Worm (Caenorhabditis elegans) whole organism, dauer: ENCODE measurements around the gene scl-12.

Experiments used
- unc-62 ChIP-seq: sonication (generic microtip); optimal IDR thresholded peaks from 2 replicates; lab custom pipeline; 2017; ENCODE audit warnings: missing biosample characterization, missing genetic modification reagents, missing genetic modification characterization

scl-12 gene

DNA sequence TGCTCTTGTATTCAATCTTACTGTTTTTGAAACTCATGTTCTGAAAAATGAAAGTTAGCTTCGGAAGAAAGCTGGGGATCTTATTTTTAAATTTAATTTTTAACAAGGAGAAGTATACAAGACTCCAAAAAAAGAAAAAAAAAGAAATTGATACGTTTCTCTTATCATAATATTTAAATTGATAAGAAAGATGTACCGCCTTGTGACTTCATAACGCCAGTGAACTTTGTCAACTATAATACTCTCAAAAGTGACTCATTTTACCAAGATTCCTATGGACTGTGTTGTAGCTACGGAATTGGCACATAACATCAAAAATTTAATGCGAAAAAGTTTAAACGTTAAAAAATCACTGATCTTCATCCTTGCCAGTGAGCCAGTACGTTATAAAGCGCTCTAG lies 39.4 kb downstream of the scl-12 start:
- no peak for TF ChIP-seq unc-62 (GFP tag; lab: Kevin White, UChicago)

DNA sequence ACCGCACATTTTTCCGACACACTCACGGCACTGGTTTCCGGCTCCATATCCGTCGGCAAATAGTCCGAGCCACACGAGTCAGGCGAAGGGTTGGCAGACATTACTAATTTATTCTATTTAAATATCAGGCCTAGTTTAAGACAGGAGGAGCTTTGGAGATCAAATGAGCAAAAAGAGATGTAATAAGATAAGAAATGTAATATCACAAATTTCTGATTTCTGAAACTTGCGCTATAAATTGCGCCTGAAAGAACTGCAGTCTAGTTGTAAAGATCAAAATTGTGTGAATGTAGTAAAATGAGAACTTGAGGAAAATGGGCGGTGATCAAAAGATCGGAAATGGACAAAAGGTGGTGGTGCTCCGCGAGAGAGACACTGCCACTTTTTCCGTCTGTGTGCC lies 42.5 kb downstream of the scl-12 start, which contains the start of gene nhr-186:
Gene nhr-186, minus strand, starts transcription at position 101 of the 400 bp plus-strand sequence.
- TF ChIP-seq unc-62 (GFP tag; lab: Kevin White, UChicago): no peak

DNA sequence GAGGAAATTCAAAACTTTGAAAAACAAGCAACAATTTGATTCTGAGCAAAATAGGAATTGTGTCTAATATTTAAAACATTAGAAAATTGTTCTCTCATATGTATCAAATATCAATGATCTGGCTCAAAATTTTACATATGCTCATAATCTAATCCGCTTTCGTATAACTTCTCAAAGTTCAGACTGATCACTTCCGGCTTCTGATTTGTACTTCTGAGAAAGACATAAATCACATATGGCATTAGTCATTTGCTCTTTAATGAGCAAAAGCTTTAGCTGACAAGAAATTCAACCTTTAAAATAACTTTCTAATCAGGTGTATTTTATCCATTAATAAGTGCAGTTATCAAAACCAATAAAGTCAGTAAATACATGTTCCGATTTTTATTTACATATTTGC lies 43.5 kb downstream of the scl-12 start:
- TF ChIP-seq unc-62 (GFP tag; lab: Kevin White, UChicago): no peak

DNA sequence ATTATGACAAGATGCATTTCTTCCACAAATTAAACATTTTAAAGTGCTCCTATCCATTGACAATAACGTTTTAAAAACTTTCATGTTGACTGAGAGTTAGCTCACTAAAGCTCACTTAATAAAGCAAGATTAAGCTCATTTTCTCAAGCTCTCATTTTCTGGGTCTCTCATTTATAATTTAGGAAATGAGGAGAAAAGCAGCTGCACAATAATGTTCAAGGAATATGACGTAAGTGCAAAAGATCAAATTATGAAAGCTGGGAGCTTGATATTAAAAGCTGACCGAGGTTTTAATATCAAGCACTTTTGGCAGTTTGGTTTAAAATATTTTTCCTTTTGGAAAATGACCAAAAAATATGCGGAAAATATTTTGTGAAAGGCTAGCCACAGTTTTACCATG lies 45.4 kb downstream of the scl-12 start, which contains the start of gene nhr-188:
Gene nhr-188, minus strand, starts transcription at position 84 of the 400 bp plus-strand sequence.
- TF ChIP-seq unc-62 (GFP tag; lab: Kevin White, UChicago): no peak

DNA sequence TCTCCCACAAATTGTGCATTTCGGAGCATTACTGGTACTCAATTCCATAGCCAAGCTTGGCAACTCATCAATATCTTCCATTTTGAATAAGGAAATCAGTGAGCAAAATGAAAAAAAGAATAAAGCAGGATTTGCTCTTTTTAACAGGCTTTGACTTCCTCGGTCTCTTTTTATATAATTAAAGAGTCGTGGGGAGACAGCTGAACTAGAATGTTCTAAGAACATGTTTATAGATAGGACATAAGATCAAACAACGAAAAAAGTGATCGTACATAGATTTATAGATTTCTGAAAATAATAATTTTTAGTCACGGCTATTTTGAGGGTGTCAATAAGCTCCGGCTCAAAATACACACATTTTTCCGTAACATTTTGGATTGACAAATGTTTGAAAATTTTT lies 47.7 kb downstream of the scl-12 start, which contains the start of gene nhr-189:
Gene nhr-189, minus strand, starts transcription at position 121 of the 400 bp plus-strand sequence.
- TF ChIP-seq unc-62 (GFP tag; lab: Kevin White, UChicago): no peak

DNA sequence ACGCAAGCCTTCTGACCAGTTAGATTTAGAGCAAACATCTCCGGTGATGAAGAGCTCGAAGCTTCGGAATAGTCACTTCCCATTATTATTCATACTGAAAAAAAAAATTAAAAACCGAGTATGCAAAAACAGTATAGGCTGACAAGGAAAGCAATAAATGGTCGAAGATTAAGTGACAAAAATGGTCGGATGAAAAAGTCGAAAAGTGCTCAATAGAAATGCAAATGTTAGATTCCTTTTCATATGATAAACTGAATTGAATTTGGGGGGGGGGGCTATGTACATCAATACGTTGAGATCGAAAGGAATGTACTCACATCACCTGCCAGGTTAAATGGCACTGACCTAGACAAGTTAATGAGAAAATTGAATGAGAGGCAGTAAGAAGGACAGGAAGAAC lies 50.5 kb downstream of the scl-12 start, which contains the start of gene nhr-187:
Gene nhr-187, minus strand, starts transcription at position 101 of the 400 bp plus-strand sequence.
- TF ChIP-seq unc-62 (GFP tag; lab: Kevin White, UChicago): no peak
